Worm (Caenorhabditis elegans): ENCODE results near the gene sqv-7.

Gene sqv-7

ce11 chrII:7012592-7012991, at the start of gene sqv-7:
TSS of gene sqv-7 (minus strand) at chrII:7012692.
- TF ChIP-seq dao-5 (tag; optimal IDR thresholded peaks at IDR 0.05): no peak
- no peak for TF ChIP-seq him-1 (tag; optimal IDR thresholded peaks at IDR 0.05)
- TF ChIP-seq W03F9.2 (tag; optimal IDR thresholded peaks at IDR 0.05): no peak

- no peak for TF ChIP-seq dao-5 (tag; optimal IDR thresholded peaks at IDR 0.05)
- TF ChIP-seq him-1 (tag; optimal IDR thresholded peaks at IDR 0.05): no peak
- no peak for TF ChIP-seq W03F9.2 (tag; optimal IDR thresholded peaks at IDR 0.05)
Observed at ce11 chrII:7061730-7062129, 49.2 kb upstream of the sqv-7 start, which contains the start of gene acs-6. TSS of gene acs-6 (plus strand) at chrII:7062030.

ce11 chrII:7060791-7061190, 48.3 kb upstream of the sqv-7 start:
- no peak for TF ChIP-seq him-1 (tag; optimal IDR thresholded peaks at IDR 0.05)
- TF ChIP-seq W03F9.2 (tag; optimal IDR thresholded peaks at IDR 0.05): no peak
- TF ChIP-seq dao-5 (tag; optimal IDR thresholded peaks at IDR 0.05): no peak

- no peak for TF ChIP-seq him-1 (tag; optimal IDR thresholded peaks at IDR 0.05)
- no peak for TF ChIP-seq dao-5 (tag; optimal IDR thresholded peaks at IDR 0.05)
- no peak for TF ChIP-seq W03F9.2 (tag; optimal IDR thresholded peaks at IDR 0.05)
Observed at ce11 chrII:7060202-7060601, 47.7 kb upstream of the sqv-7 start.

ce11 chrII:7059274-7059757, 46.8 kb upstream of the sqv-7 start:
- TF ChIP-seq W03F9.2 (tag; optimal IDR thresholded peaks at IDR 0.05) (peak; percentile 21), dao-5 (tag; optimal IDR thresholded peaks at IDR 0.05) (no peak)

ce11 chrII:7057860-7058259, 45.4 kb upstream of the sqv-7 start, which contains the start of gene cth-2:
TSS of gene cth-2 (minus strand) at chrII:7057960.
- TF ChIP-seq him-1 (tag; optimal IDR thresholded peaks at IDR 0.05) (no peak), dao-5 (tag; optimal IDR thresholded peaks at IDR 0.05) (no peak), W03F9.2 (tag; optimal IDR thresholded peaks at IDR 0.05) (no peak)

- TF ChIP-seq dao-5 (tag; optimal IDR thresholded peaks at IDR 0.05) (no peak), him-1 (tag; optimal IDR thresholded peaks at IDR 0.05) (no peak), W03F9.2 (tag; optimal IDR thresholded peaks at IDR 0.05) (no peak)
Observed at ce11 chrII:7056328-7056727, 43.8 kb upstream of the sqv-7 start.

- TF ChIP-seq W03F9.2 (tag; optimal IDR thresholded peaks at IDR 0.05) (no peak), him-1 (tag; optimal IDR thresholded peaks at IDR 0.05) (no peak), dao-5 (tag; optimal IDR thresholded peaks at IDR 0.05) (no peak)
Observed at ce11 chrII:7054987-7055386, 42.5 kb upstream of the sqv-7 start, which contains the start of gene ZK1127.3. TSS of gene ZK1127.3 (plus strand) at chrII:7055287.

- no peak for TF ChIP-seq W03F9.2 (tag; optimal IDR thresholded peaks at IDR 0.05)
- no peak for TF ChIP-seq him-1 (tag; optimal IDR thresholded peaks at IDR 0.05)
- no peak for TF ChIP-seq dao-5 (tag; optimal IDR thresholded peaks at IDR 0.05)
Observed at ce11 chrII:7053649-7054048, 41.2 kb upstream of the sqv-7 start, which contains the start of gene ZK1127.4. TSS of gene ZK1127.4 (plus strand) at chrII:7053949.

- TF ChIP-seq him-1 (tag; optimal IDR thresholded peaks at IDR 0.05) (no peak), W03F9.2 (tag; optimal IDR thresholded peaks at IDR 0.05) (no peak), dao-5 (tag; optimal IDR thresholded peaks at IDR 0.05) (no peak)
Observed at ce11 chrII:7053001-7053400, 40.5 kb upstream of the sqv-7 start, which contains the start of gene ZK1127.13. TSS of gene ZK1127.13 (plus strand) at chrII:7053301.

ce11 chrII:7051778-7052177, 39.3 kb upstream of the sqv-7 start, which contains the start of gene ZK1127.12:
TSS of gene ZK1127.12 (plus strand) at chrII:7052078.
- TF ChIP-seq W03F9.2 (tag; optimal IDR thresholded peaks at IDR 0.05) (no peak), dao-5 (tag; optimal IDR thresholded peaks at IDR 0.05) (no peak), him-1 (tag; optimal IDR thresholded peaks at IDR 0.05) (no peak)

- TF ChIP-seq dao-5 (tag; optimal IDR thresholded peaks at IDR 0.05): no peak
- peak; percentile 74 for TF ChIP-seq W03F9.2 (tag; optimal IDR thresholded peaks at IDR 0.05)
Observed at ce11 chrII:7050021-7050722, 37.7 kb upstream of the sqv-7 start, which contains the start of the genes tcer-1 and ZK1127.5. TSS of gene tcer-1 (minus strand) at chrII:7050071. TSS of gene ZK1127.5 (plus strand) at chrII:7050672.

ce11 chrII:7049470-7049869, 37.0 kb upstream of the sqv-7 start:
- no peak for TF ChIP-seq W03F9.2 (tag; optimal IDR thresholded peaks at IDR 0.05)
- TF ChIP-seq dao-5 (tag; optimal IDR thresholded peaks at IDR 0.05): no peak
- no peak for TF ChIP-seq him-1 (tag; optimal IDR thresholded peaks at IDR 0.05)

- TF ChIP-seq W03F9.2 (tag; optimal IDR thresholded peaks at IDR 0.05) (no peak), dao-5 (tag; optimal IDR thresholded peaks at IDR 0.05) (no peak), him-1 (tag; optimal IDR thresholded peaks at IDR 0.05) (no peak)
Observed at ce11 chrII:7037659-7038342, 25.3 kb upstream of the sqv-7 start, which contains the start of gene cin-4. TSS of gene cin-4 (plus strand) at chrII:7038292.
